Worm (Caenorhabditis elegans): ENCODE results near the gene scav-4.

DNA sequence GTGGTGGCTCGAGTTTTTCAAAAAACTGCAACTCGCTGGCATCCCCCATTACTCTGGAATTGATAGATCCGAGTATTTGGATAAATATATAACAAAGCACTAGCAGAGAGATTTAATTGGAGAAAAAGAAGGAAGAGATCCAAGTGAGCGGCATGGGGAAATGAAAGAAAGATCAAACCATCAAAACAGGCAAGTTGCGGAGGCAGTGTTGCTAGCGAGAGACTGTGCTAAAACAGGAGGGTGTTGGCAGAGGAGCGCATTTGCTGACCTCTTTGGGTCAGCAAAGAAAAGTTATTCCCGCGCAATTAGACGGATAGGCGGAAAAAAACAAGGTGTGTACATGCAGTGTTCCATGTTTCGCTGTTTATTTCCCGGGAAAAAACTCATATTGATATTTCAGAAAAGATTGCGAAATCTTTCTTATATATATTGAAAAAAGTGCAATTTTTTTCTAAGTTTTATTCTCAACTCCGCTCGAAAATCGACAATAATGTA lies 5.9 kb upstream of the scav-4 start, which contains the start of gene ppk-3:
- TF ChIP-seq dao-5 (tag; optimal IDR thresholded peaks at IDR 0.05) (no peak), him-1 (tag; optimal IDR thresholded peaks at IDR 0.05) (no peak), W03F9.2 (tag; optimal IDR thresholded peaks at IDR 0.05) (peak; percentile 64)

All from whole organism, L4/young adult.